Worm (Caenorhabditis elegans) whole organism, young adult: ENCODE data around the gene R05G6.4.

Experiments used
- B0019.2 ChIP-seq: fragments of 200-800 bp; sonication (Bioruptor generic); conservative IDR thresholded peaks from 2 replicates; pipeline ENCODE4 v1.3.6; 2022; ENCODE audit warnings: missing genetic modification reagents, missing genetic modification characterization, missing compliant biosample characterization
- B0035.1 ChIP-seq: sonication (generic microtip); optimal IDR thresholded peaks from 2 replicates; lab custom pipeline; 2016; ENCODE audit warnings: missing genetic modification characterization, mild to moderate bottlenecking, missing compliant biosample characterization, missing genotype, missing genetic modification reagents
- B0336.3 ChIP-seq: fragments of 200-800 bp; sonication (Bioruptor generic); IDR thresholded peaks from 2 replicates; pipeline ENCODE4 v1.3.6; 2022; ENCODE audit warnings: missing genetic modification characterization, missing compliant biosample characterization
- F10E7.11 ChIP-seq: sonication (generic microtip); optimal IDR thresholded peaks from 2 replicates; lab custom pipeline; 2017; ENCODE audit warnings: mild to moderate bottlenecking, missing genetic modification characterization, moderate library complexity, missing compliant biosample characterization
- F23B12.7 ChIP-seq: sonication (generic microtip); optimal IDR thresholded peaks from 2 replicates; lab custom pipeline; 2017; ENCODE audit warnings: missing genetic modification characterization, mild to moderate bottlenecking, missing compliant biosample characterization, antibody characterized with exemption, moderate library complexity; ENCODE audit not compliant: insufficient read depth
- F33H1.4 ChIP-seq: fragments of 200-800 bp; sonication (Bioruptor generic); IDR thresholded peaks from 2 replicates; pipeline ENCODE4 v1.3.6; 2022; ENCODE audit warnings: missing genetic modification reagents, missing genetic modification characterization, missing compliant biosample characterization
- F37B4.10 ChIP-seq: fragments of 200-800 bp; sonication (Bioruptor generic); IDR thresholded peaks from 2 replicates; pipeline ENCODE4 v1.3.6; 2022; ENCODE audit warnings: missing genetic modification characterization, missing compliant biosample characterization
- F39B2.1 ChIP-seq: fragments of 200-800 bp; sonication (Bioruptor generic); IDR thresholded peaks from 2 replicates; pipeline ENCODE4 v1.3.6; 2022; ENCODE audit warnings: missing genetic modification reagents, missing genetic modification characterization, missing compliant biosample characterization
- Y53F4B.3 ChIP-seq: fragments of 200-800 bp; sonication (Bioruptor generic); IDR thresholded peaks from 2 replicates; pipeline ENCODE4 v1.3.6; 2022; ENCODE audit warnings: missing genetic modification reagents, missing genetic modification characterization, missing compliant biosample characterization
- Y53G8AR.9 ChIP-seq: fragments of 200-800 bp; sonication (Bioruptor generic); conservative IDR thresholded peaks from 2 replicates; pipeline ENCODE4 v1.3.6; 2022; ENCODE audit warnings: missing genetic modification reagents, missing genetic modification characterization, missing compliant biosample characterization
- Y79H2A.3 ChIP-seq: fragments of 200-800 bp; sonication (Bioruptor generic); conservative IDR thresholded peaks from 2 replicates; pipeline ENCODE4 v1.3.6; 2022; ENCODE audit warnings: missing genetic modification reagents, missing genetic modification characterization, missing compliant biosample characterization
- Y95B8A.8 ChIP-seq: fragments of 200-800 bp; sonication (Bioruptor generic); IDR thresholded peaks from 2 replicates; pipeline ENCODE4 v1.3.6; 2022; ENCODE audit warnings: missing genetic modification reagents, missing genetic modification characterization, missing compliant biosample characterization
- ZK185.1 ChIP-seq: sonication (generic microtip); optimal IDR thresholded peaks from 2 replicates; lab custom pipeline; 2016; ENCODE audit warnings: mild to moderate bottlenecking, missing genetic modification characterization, missing compliant biosample characterization; ENCODE audit not compliant: poor library complexity, severe bottlenecking
- ama-1 ChIP-seq, 3 experiments: fragments of 150-350 bp in 1 of 3; sonication (generic microtip) in 2 of 3; optimal IDR thresholded peaks; 2 replicates each; lab custom pipeline; 2014 to 2018; ENCODE audit warnings: missing biosample characterization in 2 of 3, missing genetic modification characterization in 2 of 3, missing genetic modification reagents in 2 of 3
- aptf-3 ChIP-seq: fragments of 200-800 bp; sonication (Bioruptor generic); IDR thresholded peaks from 2 replicates; pipeline ENCODE4 v1.3.6; 2022; ENCODE audit warnings: missing genetic modification characterization, missing compliant biosample characterization
- atf-7 ChIP-seq: sonication (generic microtip); optimal IDR thresholded peaks from 2 replicates; lab custom pipeline; 2017; ENCODE audit warnings: mild to moderate bottlenecking, missing genetic modification characterization, missing compliant biosample characterization
- bed-2 ChIP-seq: fragments of 200-800 bp; sonication (Bioruptor generic); IDR thresholded peaks from 2 replicates; pipeline ENCODE4 v1.3.6; 2022; ENCODE audit warnings: missing genetic modification reagents, missing genetic modification characterization, missing compliant biosample characterization
- cebp-1 ChIP-seq, 2 experiments: fragments of 200-800 bp in 1 of 2; sonication (Bioruptor generic) in 1 of 2; sonication (generic microtip) in 1 of 2; IDR thresholded peaks in 1 of 2; optimal IDR thresholded peaks in 1 of 2; 2 replicates each; pipeline versions ENCODE4 v1.3.6 to Lab custom; 2017 to 2022; ENCODE audit warnings: missing compliant biosample characterization in 2 of 2, missing genetic modification characterization in 2 of 2, mild to moderate bottlenecking in 1 of 2, missing genetic modification reagents in 1 of 2, moderate library complexity in 1 of 2
- ceh-27 ChIP-seq: fragments of 200-800 bp; sonication (Bioruptor generic); optimal IDR thresholded peaks from 2 replicates; lab custom pipeline; 2018; ENCODE audit warnings: mild to moderate bottlenecking, missing genetic modification characterization, moderate library complexity, missing compliant biosample characterization
- ceh-40 ChIP-seq: fragments of 200-800 bp; sonication (Bioruptor generic); IDR thresholded peaks from 2 replicates; pipeline ENCODE4 v1.3.6; 2022; ENCODE audit warnings: missing genetic modification characterization, missing compliant biosample characterization
- ceh-58 ChIP-seq: fragments of 200-800 bp; sonication (Bioruptor generic); IDR thresholded peaks from 2 replicates; pipeline ENCODE4 v1.3.6; 2022; ENCODE audit warnings: missing genetic modification characterization, missing compliant biosample characterization
- ceh-79 ChIP-seq: sonication (generic microtip); optimal IDR thresholded peaks from 2 replicates; lab custom pipeline; 2017; ENCODE audit warnings: mild to moderate bottlenecking, missing genetic modification characterization, missing compliant biosample characterization
- chd-7 ChIP-seq: sonication (generic microtip); optimal IDR thresholded peaks from 2 replicates; lab custom pipeline; 2016; ENCODE audit warnings: mild to moderate bottlenecking, missing genetic modification characterization, moderate library complexity, missing compliant biosample characterization
- die-1 ChIP-seq: sonication (generic microtip); optimal IDR thresholded peaks from 2 replicates; lab custom pipeline; 2016; ENCODE audit warnings: missing genotype, mild to moderate bottlenecking, missing genetic modification characterization, missing compliant biosample characterization
- dpl-1 ChIP-seq: fragments of 150-350 bp; optimal IDR thresholded peaks from 2 replicates; lab custom pipeline; 2014; ENCODE audit warnings: missing biosample characterization, missing genetic modification reagents, missing genetic modification characterization
- egl-18 ChIP-seq: fragments of 200-800 bp; sonication (Bioruptor generic); IDR thresholded peaks from 2 replicates; pipeline ENCODE4 v1.3.6; 2022; ENCODE audit warnings: missing genetic modification reagents, missing genetic modification characterization, missing compliant biosample characterization
- egrh-3 ChIP-seq: fragments of 200-800 bp; sonication (Bioruptor generic); IDR thresholded peaks from 2 replicates; pipeline ENCODE4 v1.3.6; 2022; ENCODE audit warnings: missing genetic modification reagents, missing genetic modification characterization, missing compliant biosample characterization
- fkh-3 ChIP-seq: sonication (generic microtip); optimal IDR thresholded peaks from 2 replicates; lab custom pipeline; 2016; ENCODE audit warnings: mild to moderate bottlenecking, missing genetic modification characterization, missing compliant biosample characterization
- gei-17 ChIP-seq: fragments of 200-800 bp; sonication (Bioruptor generic); optimal IDR thresholded peaks from 2 replicates; lab custom pipeline; 2018; ENCODE audit warnings: mild to moderate bottlenecking, missing genetic modification characterization, missing compliant biosample characterization
- hlh-26 ChIP-seq: fragments of 200-800 bp; sonication (Bioruptor generic); conservative IDR thresholded peaks from 2 replicates; pipeline ENCODE4 v1.3.6; 2022; ENCODE audit warnings: missing genetic modification reagents, missing genetic modification characterization, missing compliant biosample characterization
- hmg-1.2 ChIP-seq: fragments of 200-800 bp; sonication (Bioruptor generic); IDR thresholded peaks from 2 replicates; pipeline ENCODE4 v1.3.6; 2022; ENCODE audit warnings: missing genetic modification reagents, missing genetic modification characterization, missing compliant biosample characterization
- hmg-20 ChIP-seq: fragments of 200-800 bp; sonication (Bioruptor generic); IDR thresholded peaks from 2 replicates; pipeline ENCODE4 v1.3.6; 2022; ENCODE audit warnings: missing genetic modification reagents, missing genetic modification characterization, missing compliant biosample characterization
- lin-26 ChIP-seq: fragments of 200-800 bp; sonication (Bioruptor generic); IDR thresholded peaks from 2 replicates; pipeline ENCODE4 v1.3.6; 2022; ENCODE audit warnings: missing genetic modification reagents, missing genetic modification characterization, missing compliant biosample characterization
- lin-40 ChIP-seq: sonication (generic microtip); optimal IDR thresholded peaks from 2 replicates; lab custom pipeline; 2016; ENCODE audit warnings: missing genetic modification characterization, mild to moderate bottlenecking, missing compliant biosample characterization, missing genotype, missing genetic modification reagents
- lir-1 ChIP-seq: fragments of 200-800 bp; sonication (Bioruptor generic); conservative IDR thresholded peaks from 2 replicates; pipeline ENCODE4 v1.3.6; 2022; ENCODE audit warnings: missing genetic modification reagents, missing genetic modification characterization, missing compliant biosample characterization
- lsy-27 ChIP-seq: sonication (generic microtip); optimal IDR thresholded peaks from 2 replicates; lab custom pipeline; 2017; ENCODE audit warnings: missing genetic modification characterization, mild to moderate bottlenecking, missing compliant biosample characterization, antibody characterized with exemption, missing genotype, borderline replicate concordance; ENCODE audit not compliant: insufficient read depth
- madf-3 ChIP-seq: fragments of 200-800 bp; sonication (Bioruptor generic); IDR thresholded peaks from 2 replicates; pipeline ENCODE4 v1.3.6; 2022; ENCODE audit warnings: missing genetic modification reagents, missing genetic modification characterization, missing compliant biosample characterization
- madf-8 ChIP-seq: fragments of 200-800 bp; sonication (Bioruptor generic); conservative IDR thresholded peaks from 2 replicates; pipeline ENCODE4 v1.3.6; 2022; ENCODE audit warnings: missing genetic modification reagents, missing genetic modification characterization, missing compliant biosample characterization
- mel-28 ChIP-seq: sonication (generic microtip); optimal IDR thresholded peaks from 2 replicates; lab custom pipeline; 2016; ENCODE audit warnings: borderline replicate concordance, mild to moderate bottlenecking, missing genetic modification characterization, missing compliant biosample characterization
- nhr-179 ChIP-seq: sonication (generic microtip); optimal IDR thresholded peaks from 2 replicates; lab custom pipeline; 2016; ENCODE audit warnings: mild to moderate bottlenecking, missing genetic modification characterization, missing compliant biosample characterization
- pbrm-1 ChIP-seq: fragments of 200-800 bp; sonication (Bioruptor generic); IDR thresholded peaks from 2 replicates; pipeline ENCODE4 v1.3.6; 2022; ENCODE audit warnings: missing genetic modification reagents, missing genetic modification characterization, missing compliant biosample characterization
- sdz-38 ChIP-seq: sonication (generic microtip); optimal IDR thresholded peaks from 2 replicates; lab custom pipeline; 2016; ENCODE audit warnings: missing genotype, missing genetic modification characterization, missing compliant biosample characterization
- snpc-1.1 ChIP-seq: sonication (generic microtip); optimal IDR thresholded peaks from 2 replicates; lab custom pipeline; 2017; ENCODE audit warnings: missing genetic modification characterization, mild to moderate bottlenecking, missing compliant biosample characterization, antibody characterized with exemption, moderate library complexity, missing genotype, missing genetic modification reagents; ENCODE audit not compliant: insufficient read depth
- snpc-3.4 ChIP-seq: sonication (generic microtip); optimal IDR thresholded peaks from 2 replicates; lab custom pipeline; 2017; ENCODE audit warnings: missing genetic modification characterization, mild to moderate bottlenecking, missing compliant biosample characterization, antibody characterized with exemption, moderate library complexity, missing genotype, missing genetic modification reagents
- ztf-18 ChIP-seq: sonication (generic microtip); optimal IDR thresholded peaks from 2 replicates; lab custom pipeline; 2016; ENCODE audit warnings: missing genotype, mild to moderate bottlenecking, missing genetic modification characterization, missing compliant biosample characterization
- ztf-26 ChIP-seq: sonication (generic microtip); optimal IDR thresholded peaks from 2 replicates; lab custom pipeline; 2017; ENCODE audit warnings: missing genetic modification characterization, missing compliant biosample characterization
- ztf-3 ChIP-seq: fragments of 200-800 bp; sonication (Bioruptor generic); optimal IDR thresholded peaks from 2 replicates; lab custom pipeline; 2018; ENCODE audit warnings: mild to moderate bottlenecking, missing genetic modification characterization, missing compliant biosample characterization

Gene R05G6.4

DNA sequence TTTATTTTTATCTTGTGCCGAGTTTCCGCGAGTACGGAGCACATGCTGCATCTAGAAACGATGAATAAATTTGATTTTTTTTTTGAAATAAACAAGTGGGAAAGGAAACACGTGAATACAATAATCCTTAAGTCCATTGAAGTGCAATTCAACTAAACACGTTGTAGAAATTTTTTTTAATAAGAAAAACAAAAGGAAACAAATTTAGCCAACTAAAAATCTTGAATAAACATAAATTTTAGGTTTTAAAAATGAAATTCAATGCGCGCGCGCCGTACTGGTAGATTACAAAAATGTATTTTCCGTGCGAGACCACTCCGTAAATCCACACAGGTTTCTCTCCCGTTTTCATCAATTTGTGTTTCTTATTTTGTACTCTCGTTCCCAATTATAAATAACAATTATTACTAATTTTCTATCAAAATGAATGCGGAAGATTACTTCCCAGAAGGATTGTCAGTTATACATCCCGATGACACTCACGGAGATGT is 39.8 kb upstream of the R05G6.4 start, which contains the start of the genes plk-3 and F55G1.6:
TSS of gene plk-3 (minus strand) at position 51 of the 491 bp plus-strand sequence.
TSS of gene F55G1.6 (plus strand) at position 359 of the 491 bp plus-strand sequence.
- TF ChIP-seq madf-3 (0 out of 2 replicates have a peak, but pooled peaks have one; percentile 53), lin-26 (GFP tag; lab: Robert Waterston, UW) (no peak), lir-1 (no peak), bed-2 (GFP tag; lab: Robert Waterston, UW) (no peak), die-1 (tag; lab: Kevin White, UChicago) (no peak), ceh-58 (GFP tag; lab: Robert Waterston, UW) (no peak), hmg-20 (no peak), B0336.3 (GFP tag; lab: Robert Waterston, UW) (no peak), Y79H2A.3 (GFP tag; lab: Robert Waterston, UW) (no peak), hmg-1.2 (GFP tag; lab: Robert Waterston, UW) (peak; percentile 12; the same call in 1 of the 2 replicates), ama-1 (optimal IDR thresholded peaks at IDR 0.05; lab: Kevin White, UChicago) (no peak), ama-1 (GFP tag; optimal IDR thresholded peaks at IDR 0.05; lab: Kevin White, UChicago) (no peak), ceh-40 (GFP tag; lab: Robert Waterston, UW) (no peak), atf-7 (tag; lab: Kevin White, UChicago) (no peak), snpc-3.4 (tag; lab: Kevin White, UChicago) (peak; percentile 53), Y53G8AR.9 (GFP tag; lab: Robert Waterston, UW) (no peak), sdz-38 (no peak), chd-7 (tag; lab: Kevin White, UChicago) (no peak), lsy-27 (tag; lab: Kevin White, UChicago) (no peak), pbrm-1 (GFP tag; lab: Robert Waterston, UW) (no peak), ztf-3 (GFP tag; lab: Kevin White, UChicago) (no peak), mel-28 (tag; lab: Kevin White, UChicago) (no peak), ceh-79 (tag; lab: Kevin White, UChicago) (no peak), ztf-26 (tag; lab: Kevin White, UChicago) (no peak), ceh-27 (GFP tag; lab: Kevin White, UChicago) (no peak), ztf-18 (tag; lab: Kevin White, UChicago) (no peak), Y53F4B.3 (GFP tag; lab: Robert Waterston, UW) (no peak), F10E7.11 (tag; lab: Kevin White, UChicago) (no peak), B0035.1 (tag; lab: Kevin White, UChicago) (no peak), madf-8 (peak; percentile 73), snpc-1.1 (no peak), B0019.2 (GFP tag; lab: Robert Waterston, UW) (peak; percentile 52; the same call in 1 of the 2 replicates), nhr-179 (tag; lab: Kevin White, UChicago) (no peak), F23B12.7 (tag; lab: Kevin White, UChicago) (no peak), hlh-26 (GFP tag; lab: Robert Waterston, UW) (no peak), F37B4.10 (GFP tag; lab: Robert Waterston, UW) (no peak), egl-18 (no peak), egrh-3 (GFP tag; lab: Robert Waterston, UW) (no peak), cebp-1 (GFP tag; IDR thresholded peaks at IDR 0.05; lab: Robert Waterston, UW) (no peak), cebp-1 (tag; optimal IDR thresholded peaks at IDR 0.05; lab: Kevin White, UChicago) (no peak), aptf-3 (no peak), ZK185.1 (tag; lab: Kevin White, UChicago) (no peak), F33H1.4 (GFP tag; lab: Robert Waterston, UW) (peak; percentile 89), dpl-1 (GFP tag; lab: Kevin White, UChicago) (peak; percentile 35), lin-40 (tag; lab: Kevin White, UChicago) (no peak), Y95B8A.8 (GFP tag; lab: Robert Waterston, UW) (no peak), F39B2.1 (GFP tag; lab: Robert Waterston, UW) (no peak), gei-17 (GFP tag; lab: Kevin White, UChicago) (no peak), fkh-3 (tag; lab: Kevin White, UChicago) (no peak)
